Fruit fly (Drosophila melanogaster) whole organism, wandering third instar larva: ENCODE results near the gene CG12017.

ENCODE experiments used
- CrebA ChIP-seq: fragments of 200-800 bp; sonication (Bioruptor generic); optimal IDR thresholded peaks from 2 replicates; lab custom pipeline; 2016; ENCODE audit warnings: missing biosample characterization, mild to moderate bottlenecking, missing genetic modification characterization, borderline replicate concordance
- psq ChIP-seq: fragments of 200-800 bp; sonication (Bioruptor generic); optimal IDR thresholded peaks from 3 replicates; lab custom pipeline; 2017; ENCODE audit warnings: missing biosample characterization, mild to moderate bottlenecking, missing genetic modification characterization, moderate library complexity

dm6 chr3L:3306515-3306914 is 26.5 kb downstream of the CG12017 start:
- no peak for TF ChIP-seq psq
- no peak for TF ChIP-seq CrebA (GFP tag; lab: Kevin White, UChicago)
